Worm (Caenorhabditis elegans): ENCODE data around the gene C31H2.3.

ce11 chrX:5183931-5184330 lies 29.8 kb upstream of the C31H2.3 start, which contains the start of gene T03G11.9:
- TF ChIP-seq ZK546.5 (tag; optimal IDR thresholded peaks at IDR 0.05) (no peak), pha-4 (tag; optimal IDR thresholded peaks at IDR 0.05) (no peak), elt-3 (tag; optimal IDR thresholded peaks at IDR 0.05) (no peak), zag-1 (tag; optimal IDR thresholded peaks at IDR 0.05) (no peak), unc-62 (GFP tag; optimal IDR thresholded peaks at IDR 0.05) (no peak), tbx-2 (tag; optimal IDR thresholded peaks at IDR 0.05) (no peak), nhr-25 (tag; optimal IDR thresholded peaks at IDR 0.05) (no peak), daf-12 (tag; optimal IDR thresholded peaks at IDR 0.05) (no peak), nfya-1 (tag; optimal IDR thresholded peaks at IDR 0.05; ENCODE audit: insufficient read depth) (no peak), ztf-11 (tag; optimal IDR thresholded peaks at IDR 0.05) (no peak)
